Fruit fly (Drosophila melanogaster) whole organism, larva: ENCODE measurements around the gene Jon99Fi.

ENCODE experiments used
- noc ChIP-seq: fragments of 200-800 bp; sonication (Bioruptor generic); optimal IDR thresholded peaks from 3 replicates; lab custom pipeline; 2019; ENCODE audit warnings: missing biosample characterization, mild to moderate bottlenecking, missing genetic modification characterization, moderate library complexity

The Jon99Fi gene

dm6 chr3R:30466515-30466914, 22.2 kb upstream of the Jon99Fi start:
- TF ChIP-seq noc (tag; lab: Kevin White, UChicago): no peak

dm6 chr3R:30467062-30467461, 21.7 kb upstream of the Jon99Fi start:
- no peak for TF ChIP-seq noc (tag; lab: Kevin White, UChicago)

dm6 chr3R:30470690-30471089, 18.1 kb upstream of the Jon99Fi start:
- no peak for TF ChIP-seq noc (tag; lab: Kevin White, UChicago)

- no peak for TF ChIP-seq noc (tag; lab: Kevin White, UChicago)
Measured at dm6 chr3R:30472331-30472730, 16.4 kb upstream of the Jon99Fi start.

dm6 chr3R:30474667-30475213, 14.0 kb upstream of the Jon99Fi start:
- no peak for TF ChIP-seq noc (tag; lab: Kevin White, UChicago)

dm6 chr3R:30475910-30476309, 12.9 kb upstream of the Jon99Fi start:
- no peak for TF ChIP-seq noc (tag; lab: Kevin White, UChicago)

- TF ChIP-seq noc (tag; lab: Kevin White, UChicago): no peak
Measured at dm6 chr3R:30476367-30476766, 12.4 kb upstream of the Jon99Fi start, which contains the start of gene spdo. spdo (plus strand) TSS chr3R:30476684.

dm6 chr3R:30487828-30488227, 935 bp upstream of the Jon99Fi start, which contains the start of gene Jon99Fii:
Jon99Fii (minus strand) TSS chr3R:30487928.
- no peak for TF ChIP-seq noc (tag; lab: Kevin White, UChicago)

- TF ChIP-seq noc (tag; lab: Kevin White, UChicago): peak; percentile 11
Measured at dm6 chr3R:30489797-30490196, 1.0 kb downstream of the Jon99Fi start, which contains the start of gene PH4alphaSG2. PH4alphaSG2 (plus strand) TSS chr3R:30490074.

- no peak for TF ChIP-seq noc (tag; lab: Kevin White, UChicago)
Measured at dm6 chr3R:30496103-30496858, 7.5 kb downstream of the Jon99Fi start, which contains the start of gene PH4alphaMP. PH4alphaMP (minus strand) TSS chr3R:30496153.

- no peak for TF ChIP-seq noc (tag; lab: Kevin White, UChicago)
Measured at dm6 chr3R:30500226-30500625, 11.5 kb downstream of the Jon99Fi start, which contains the start of gene PH4alphaNE1. PH4alphaNE1 (minus strand) TSS chr3R:30500326.

- peak; percentile 36 for TF ChIP-seq noc (tag; lab: Kevin White, UChicago)
Measured at dm6 chr3R:30501174-30501573, 12.4 kb downstream of the Jon99Fi start.

dm6 chr3R:30503406-30503805, 14.6 kb downstream of the Jon99Fi start, which contains the start of gene CG31371:
CG31371 (minus strand) TSS chr3R:30503506.
- no peak for TF ChIP-seq noc (tag; lab: Kevin White, UChicago)

- no peak for TF ChIP-seq noc (tag; lab: Kevin White, UChicago)
Measured at dm6 chr3R:30505561-30506037, 16.8 kb downstream of the Jon99Fi start, which contains the start of the genes PH4alphaSG1 and CG15539. PH4alphaSG1 (minus strand) TSS chr3R:30505661. CG15539 (plus strand) TSS chr3R:30505987.

dm6 chr3R:30507723-30508122, 19.0 kb downstream of the Jon99Fi start, which contains the start of gene CG34041:
CG34041 (plus strand) TSS chr3R:30508023.
- TF ChIP-seq noc (tag; lab: Kevin White, UChicago): no peak

- TF ChIP-seq noc (tag; lab: Kevin White, UChicago): no peak
Measured at dm6 chr3R:30512114-30512513, 23.4 kb downstream of the Jon99Fi start, which contains the start of gene PH4alphaNE2. PH4alphaNE2 (minus strand) TSS chr3R:30512214.
